Fruit fly (Drosophila melanogaster) whole organism, embryonic: ENCODE results near the gene CG34417.

Source experiments
- Asciz ChIP-seq: fragments of 200-800 bp; sonication (Bioruptor generic); optimal IDR thresholded peaks from 2 replicates; lab custom pipeline; 2017; ENCODE audit warnings: missing biosample characterization, mild to moderate bottlenecking, missing genetic modification characterization, missing genetic modification reagents
- CG10431 ChIP-seq: fragments of 200-800 bp; sonication (Bioruptor generic); optimal IDR thresholded peaks from 3 replicates; lab custom pipeline; 2018; ENCODE audit warnings: missing biosample characterization, mild to moderate bottlenecking, missing genetic modification characterization
- CG10565 ChIP-seq: fragments of 200-800 bp; sonication (Bioruptor generic); optimal IDR thresholded peaks from 3 replicates; lab custom pipeline; 2016; ENCODE audit warnings: missing biosample characterization, mild to moderate bottlenecking, missing genetic modification characterization
- CG12155 ChIP-seq: fragments of 200-800 bp; sonication (Bioruptor generic); optimal IDR thresholded peaks from 3 replicates; lab custom pipeline; 2016; ENCODE audit warnings: missing biosample characterization, missing genetic modification characterization
- CG12942 ChIP-seq: fragments of 200-800 bp; sonication (Bioruptor generic); optimal IDR thresholded peaks from 3 replicates; lab custom pipeline; 2016; ENCODE audit warnings: missing biosample characterization, missing genetic modification characterization
- CG13296 ChIP-seq: fragments of 200-800 bp; sonication (Bioruptor generic); optimal IDR thresholded peaks from 3 replicates; lab custom pipeline; 2018; ENCODE audit warnings: missing biosample characterization, mild to moderate bottlenecking, missing genetic modification characterization
- CG14014 ChIP-seq: fragments of 200-800 bp; sonication (Bioruptor generic); IDR thresholded peaks from 2 replicates; pipeline ENCODE4 v1.3.6; 2022; ENCODE audit warnings: missing biosample characterization, missing genetic modification characterization
- CG17328 ChIP-seq: fragments of 200-800 bp; sonication (Bioruptor generic); IDR thresholded peaks from 2 replicates; pipeline ENCODE4 v1.3.6; 2022; ENCODE audit warnings: missing biosample characterization, missing genetic modification characterization
- CG17359 ChIP-seq: fragments of 200-800 bp; sonication (Bioruptor generic); optimal IDR thresholded peaks from 3 replicates; lab custom pipeline; 2018; ENCODE audit warnings: missing biosample characterization, mild to moderate bottlenecking, missing genetic modification characterization, moderate library complexity
- CG18262 ChIP-seq: fragments of 200-800 bp; optimal IDR thresholded peaks from 3 replicates; lab custom pipeline; 2019; ENCODE audit warnings: missing biosample characterization, mild to moderate bottlenecking, missing genetic modification characterization, moderate library complexity
- CG18619 ChIP-seq: fragments of 200-800 bp; sonication (Bioruptor generic); optimal IDR thresholded peaks from 3 replicates; lab custom pipeline; 2017; ENCODE audit warnings: missing biosample characterization, mild to moderate bottlenecking, missing genetic modification characterization
- CG3726 ChIP-seq: fragments of 200-800 bp; sonication (Bioruptor generic); IDR thresholded peaks from 3 replicates; pipeline ENCODE4, ENCODE4 v1.3.6; 2022; ENCODE audit warnings: missing biosample characterization, missing genetic modification characterization
- CG4282 ChIP-seq: fragments of 200-800 bp; sonication (Bioruptor generic); optimal IDR thresholded peaks from 2 replicates; lab custom pipeline; 2016; ENCODE audit warnings: missing biosample characterization, missing genetic modification characterization
- CG4707 ChIP-seq: fragments of 200-800 bp; sonication (Bioruptor generic); optimal IDR thresholded peaks from 2 replicates; lab custom pipeline; 2018; ENCODE audit warnings: missing biosample characterization, mild to moderate bottlenecking, missing genetic modification characterization, moderate library complexity
- CG7271 ChIP-seq: fragments of 200-800 bp; sonication (Bioruptor generic); optimal IDR thresholded peaks from 2 replicates; lab custom pipeline; 2018; ENCODE audit warnings: missing biosample characterization, mild to moderate bottlenecking, missing genetic modification characterization, moderate library complexity
- CG7556 ChIP-seq: fragments of 200-800 bp; sonication (Bioruptor generic); optimal IDR thresholded peaks from 2 replicates; lab custom pipeline; 2017; ENCODE audit warnings: missing biosample characterization, mild to moderate bottlenecking, missing genetic modification characterization
- CG8924 ChIP-seq: fragments of 200-800 bp; optimal IDR thresholded peaks from 3 replicates; lab custom pipeline; 2019; ENCODE audit warnings: missing biosample characterization, mild to moderate bottlenecking, missing genetic modification characterization, moderate library complexity
- CG9727 ChIP-seq: fragments of 200-800 bp; sonication (Bioruptor generic); optimal IDR thresholded peaks from 3 replicates; lab custom pipeline; 2017; ENCODE audit warnings: missing biosample characterization, mild to moderate bottlenecking, missing genetic modification characterization
- CG9817 ChIP-seq: fragments of 200-800 bp; sonication (Bioruptor generic); optimal IDR thresholded peaks from 2 replicates; lab custom pipeline; 2018; ENCODE audit warnings: missing biosample characterization, mild to moderate bottlenecking, missing genetic modification characterization, moderate library complexity
- CG9876 ChIP-seq: fragments of 200-800 bp; sonication (Bioruptor generic); optimal IDR thresholded peaks from 2 replicates; lab custom pipeline; 2016; ENCODE audit warnings: missing biosample characterization, missing genetic modification characterization
- D19A ChIP-seq: fragments of 200-800 bp; optimal IDR thresholded peaks from 3 replicates; lab custom pipeline; 2019; ENCODE audit warnings: missing biosample characterization, mild to moderate bottlenecking, missing genetic modification characterization, moderate library complexity
- Dfd ChIP-seq, 2 experiments: fragments of >200 bp; optimal IDR thresholded peaks; 2 replicates each; lab custom pipeline; 2017; ENCODE audit warnings: missing biosample characterization in 2 of 2, missing genetic modification characterization in 2 of 2
- Doc2 ChIP-seq: fragments of 200-800 bp; sonication (Bioruptor generic); IDR thresholded peaks from 2 replicates; pipeline ENCODE4 v1.3.6; 2022; ENCODE audit warnings: missing biosample characterization, missing genetic modification characterization
- Hr51 ChIP-seq, 2 experiments: fragments of 200-800 bp; sonication (Bioruptor generic); optimal IDR thresholded peaks; 2 replicates in 1 of 2; 3 replicates in 1 of 2; lab custom pipeline; 2016 to 2018; ENCODE audit warnings: missing biosample characterization in 2 of 2, missing genetic modification characterization in 2 of 2, mild to moderate bottlenecking in 1 of 2, moderate library complexity in 1 of 2
- Meics ChIP-seq: fragments of 200-800 bp; sonication (Bioruptor generic); optimal IDR thresholded peaks from 2 replicates; lab custom pipeline; 2017; ENCODE audit warnings: missing biosample characterization, mild to moderate bottlenecking, missing genetic modification characterization
- Mes4 ChIP-seq: fragments of 200-800 bp; sonication (Bioruptor generic); optimal IDR thresholded peaks from 2 replicates; lab custom pipeline; 2016; ENCODE audit warnings: missing biosample characterization, missing genetic modification characterization
- Myb ChIP-seq: fragments of 200-800 bp; sonication (Bioruptor generic); optimal IDR thresholded peaks from 2 replicates; lab custom pipeline; 2016; ENCODE audit warnings: missing biosample characterization, missing genetic modification characterization
- NfI ChIP-seq: fragments of 200-800 bp; sonication (Bioruptor generic); optimal IDR thresholded peaks from 3 replicates; lab custom pipeline; 2018; ENCODE audit warnings: missing biosample characterization, mild to moderate bottlenecking, missing genetic modification characterization, moderate library complexity
- Opbp ChIP-seq: fragments of 200-800 bp; sonication (Bioruptor generic); IDR thresholded peaks from 3 replicates; pipeline ENCODE4 v1.3.6; 2022; ENCODE audit warnings: missing biosample characterization, missing genetic modification characterization; ENCODE audit not compliant: partially characterized antibody
- Optix ChIP-seq: fragments of 200-800 bp; sonication (Bioruptor generic); IDR thresholded peaks from 3 replicates; pipeline ENCODE4 v1.3.6; 2022; ENCODE audit warnings: missing biosample characterization, missing genetic modification characterization
- Ssrp ChIP-seq: fragments of 200-800 bp; sonication (Bioruptor generic); optimal IDR thresholded peaks from 2 replicates; lab custom pipeline; 2018; ENCODE audit warnings: missing biosample characterization, mild to moderate bottlenecking, missing genetic modification characterization, moderate library complexity
- ac ChIP-seq: fragments of 200-800 bp; sonication (Bioruptor generic); optimal IDR thresholded peaks from 3 replicates; lab custom pipeline; 2017; ENCODE audit warnings: missing biosample characterization, mild to moderate bottlenecking, missing genetic modification characterization
- aop ChIP-seq: fragments of 200-800 bp; sonication (Bioruptor generic); IDR thresholded peaks from 2 replicates; pipeline ENCODE4 v1.3.6; 2022; ENCODE audit warnings: missing biosample characterization, missing genetic modification characterization
- chif ChIP-seq, 2 experiments: fragments of 200-800 bp; sonication (Bioruptor generic); optimal IDR thresholded peaks; 3 replicates each; lab custom pipeline; 2016; ENCODE audit warnings: missing biosample characterization in 2 of 2, missing genetic modification characterization in 2 of 2
- chinmo ChIP-seq: fragments of 200-800 bp; sonication (Bioruptor generic); IDR thresholded peaks from 4 replicates; pipeline ENCODE4 v1.3.6; 2022; ENCODE audit warnings: missing biosample characterization, missing genetic modification characterization; ENCODE audit not compliant: partially characterized antibody
- crp ChIP-seq, 2 experiments: fragments of 200-800 bp; sonication (Bioruptor generic); optimal IDR thresholded peaks; 2 replicates in 1 of 2; 3 replicates in 1 of 2; lab custom pipeline; 2017; ENCODE audit warnings: missing biosample characterization in 2 of 2, missing genetic modification characterization in 2 of 2, mild to moderate bottlenecking in 1 of 2, moderate library complexity in 1 of 2
- disco-r ChIP-seq: fragments of 200-800 bp; sonication (Bioruptor generic); optimal IDR thresholded peaks from 2 replicates; lab custom pipeline; 2016; ENCODE audit warnings: missing biosample characterization, missing genetic modification characterization
- en ChIP-seq: fragments of 200-800 bp; sonication (Bioruptor generic); optimal IDR thresholded peaks from 2 replicates; lab custom pipeline; 2016; ENCODE audit warnings: missing biosample characterization, missing genetic modification characterization
- eyg ChIP-seq: fragments of 200-800 bp; sonication (Bioruptor generic); optimal IDR thresholded peaks from 3 replicates; lab custom pipeline; 2016; ENCODE audit warnings: missing biosample characterization, missing genetic modification characterization
- gem ChIP-seq: fragments of 200-800 bp; sonication (Bioruptor generic); optimal IDR thresholded peaks from 2 replicates; lab custom pipeline; 2019; ENCODE audit warnings: missing biosample characterization, mild to moderate bottlenecking, missing genetic modification characterization, moderate library complexity
- kah ChIP-seq: fragments of 200-800 bp; sonication (Bioruptor generic); optimal IDR thresholded peaks from 2 replicates; lab custom pipeline; 2018; ENCODE audit warnings: missing biosample characterization, mild to moderate bottlenecking, missing genetic modification characterization
- lmd ChIP-seq: fragments of 200-800 bp; sonication (Bioruptor generic); IDR thresholded peaks from 2 replicates; pipeline ENCODE4 v1.3.6; 2022; ENCODE audit warnings: missing biosample characterization, missing genetic modification characterization
- lola ChIP-seq, 3 experiments: fragments of >200 bp in 2 of 3; fragments of 200-800 bp in 1 of 3; sonication (Bioruptor generic) in 1 of 3; optimal IDR thresholded peaks; 2 replicates each; lab custom pipeline; 2017 to 2019; ENCODE audit warnings: missing biosample characterization in 3 of 3, missing genetic modification characterization in 3 of 3, mild to moderate bottlenecking in 1 of 3, moderate library complexity in 1 of 3
- otp ChIP-seq: fragments of 200-800 bp; sonication (Bioruptor generic); IDR thresholded peaks from 3 replicates; pipeline ENCODE4, ENCODE4 v1.3.6; 2022; ENCODE audit warnings: missing biosample characterization, missing genetic modification characterization
- pfk ChIP-seq: fragments of 200-800 bp; sonication (Bioruptor generic); optimal IDR thresholded peaks from 2 replicates; lab custom pipeline; 2018; ENCODE audit warnings: missing biosample characterization, mild to moderate bottlenecking, missing genetic modification characterization, moderate library complexity
- toy ChIP-seq: fragments of 200-800 bp; sonication (Bioruptor generic); IDR thresholded peaks from 2 replicates; pipeline ENCODE4 v1.3.6; 2022; ENCODE audit warnings: missing biosample characterization, missing genetic modification characterization
- trem ChIP-seq: fragments of 200-800 bp; optimal IDR thresholded peaks from 3 replicates; lab custom pipeline; 2019; ENCODE audit warnings: missing biosample characterization, mild to moderate bottlenecking, missing genetic modification characterization, moderate library complexity
- trh ChIP-seq: fragments of 200-800 bp; sonication (Bioruptor generic); optimal IDR thresholded peaks from 2 replicates; lab custom pipeline; 2016; ENCODE audit warnings: missing biosample characterization, missing genetic modification characterization
- usp ChIP-seq: fragments of >200 bp; optimal IDR thresholded peaks from 2 replicates; lab custom pipeline; 2017; ENCODE audit warnings: missing biosample characterization, missing genetic modification characterization
- zen ChIP-seq: fragments of 200-800 bp; sonication (Bioruptor generic); optimal IDR thresholded peaks from 3 replicates; lab custom pipeline; 2018; ENCODE audit warnings: missing biosample characterization, mild to moderate bottlenecking, missing genetic modification characterization, moderate library complexity

Gene CG34417

dm6 chrX:6533101-6533636 lies 7.4 kb upstream of the CG34417 start, which contains the start of gene RpL7A (continued):
- TF ChIP-seq D19A = no peak
- TF ChIP-seq zen (tag; lab: Kevin White, UChicago) = no peak
- peak; percentile 22 for TF ChIP-seq CG12155 (GFP tag; lab: Kevin White, UChicago)
- TF ChIP-seq NfI (GFP tag; lab: Kevin White, UChicago) = peak; percentile 81
- TF ChIP-seq CG9817 (tag; lab: Kevin White, UChicago) = peak; percentile 25
- TF ChIP-seq CG8924 (tag; lab: Kevin White, UChicago) = no peak
- TF ChIP-seq CG9876 (GFP tag; lab: Kevin White, UChicago) = peak; percentile 25
- peak; percentile 31 to 38 for TF ChIP-seq Hr51 (GFP tag; optimal IDR thresholded peaks at IDR 0.05; lab: Kevin White, UChicago)
- peak; percentile 81 for TF ChIP-seq CG4707 (GFP tag; lab: Kevin White, UChicago)
- TF ChIP-seq en (GFP tag; lab: Kevin White, UChicago) = peak; percentile 20
- TF ChIP-seq Dfd (GFP tag; optimal IDR thresholded peaks at IDR 0.05; lab: Kevin White, UChicago) = no peak
- TF ChIP-seq CG17328 (GFP tag; lab: Robert Waterston, UW) = peak; percentile 78
- peak; percentile 74 for TF ChIP-seq Asciz (GFP tag; lab: Kevin White, UChicago)
- TF ChIP-seq CG18619 = peak; percentile 77
- TF ChIP-seq Mes4 = peak; percentile 71
- TF ChIP-seq CG10431 (GFP tag; lab: Kevin White, UChicago) = peak; percentile 81
- no peak for TF ChIP-seq Opbp (GFP tag; lab: Robert Waterston, UW)
- peak; percentile 3 for TF ChIP-seq trh (GFP tag; lab: Kevin White, UChicago)
- no peak for TF ChIP-seq usp (GFP tag; lab: Kevin White, UChicago)
- no peak for TF ChIP-seq Ssrp
- TF ChIP-seq eyg = peak; percentile 47
- TF ChIP-seq chinmo (GFP tag; lab: Robert Waterston, UW) = no peak
- TF ChIP-seq lola (GFP tag; optimal IDR thresholded peaks at IDR 0.05; lab: Kevin White, UChicago) = peak in 1 of 3 experiments; percentile 2
- peak; percentile 17 to 46 for TF ChIP-seq chif (GFP tag; optimal IDR thresholded peaks at IDR 0.05; lab: Kevin White, UChicago)
- TF ChIP-seq CG7556 (GFP tag; lab: Kevin White, UChicago) = peak; percentile 34
- TF ChIP-seq CG14014 = peak; percentile 50; the same call in 1 of the 2 replicates
- TF ChIP-seq disco-r (GFP tag; lab: Kevin White, UChicago) = peak; percentile 49
- peak; percentile 63; the same call in 2 of the 3 replicates for TF ChIP-seq Optix (GFP tag; lab: Robert Waterston, UW)
- peak; percentile 25 for TF ChIP-seq CG18262
- peak; percentile 57 for TF ChIP-seq Myb (GFP tag; lab: Kevin White, UChicago)
- TF ChIP-seq CG12942 (GFP tag; lab: Kevin White, UChicago) = no peak
- TF ChIP-seq otp (GFP tag; lab: Robert Waterston, UW) = peak; percentile 73
- peak; percentile 25 for TF ChIP-seq trem
- peak; percentile 32 for TF ChIP-seq CG4282
- TF ChIP-seq CG7271 (tag; lab: Kevin White, UChicago) = peak; percentile 89
- no peak for TF ChIP-seq aop (GFP tag; lab: Robert Waterston, UW)
- TF ChIP-seq gem (tag; lab: Kevin White, UChicago) = no peak
- peak; percentile 61 for TF ChIP-seq lmd (GFP tag; lab: Robert Waterston, UW)
- no peak for TF ChIP-seq Doc2
- no peak for TF ChIP-seq CG10565 (GFP tag; lab: Kevin White, UChicago)
- TF ChIP-seq CG3726 (GFP tag; lab: Robert Waterston, UW) = no peak
- TF ChIP-seq CG9727 = peak; percentile 75
- TF ChIP-seq pfk (GFP tag; lab: Kevin White, UChicago) = peak; percentile 73
- TF ChIP-seq crp (GFP tag; optimal IDR thresholded peaks at IDR 0.05; lab: Kevin White, UChicago) = peak in 1 of 2 experiments; percentile 25
- TF ChIP-seq CG13296 = peak; percentile 79
- TF ChIP-seq Meics (GFP tag; lab: Kevin White, UChicago) = peak; percentile 82
- TF ChIP-seq kah (GFP tag; lab: Kevin White, UChicago) = peak; percentile 42
- TF ChIP-seq ac = peak; percentile 70
- TF ChIP-seq toy (GFP tag; lab: Robert Waterston, UW) = no peak
- peak; percentile 58 for TF ChIP-seq CG17359 (tag; lab: Kevin White, UChicago)
